Fruit fly (Drosophila melanogaster): ENCODE results near the gene dally.
A peak's percentile ranks its signal among the peaks of the same experiment; 100 is the strongest.

dally gene

dm6 chr3L:8859936-8860335 lies 32.6 kb downstream of the dally start:
- TF ChIP-seq sv (GFP tag; optimal IDR thresholded peaks at IDR 0.05): no peak
- no peak for TF ChIP-seq br (GFP tag; optimal IDR thresholded peaks at IDR 0.05)
- TF ChIP-seq lola (GFP tag; optimal IDR thresholded peaks at IDR 0.05): no peak

dm6 chr3L:8860746-8861145 lies 33.4 kb downstream of the dally start:
- TF ChIP-seq Sp1 (GFP tag; optimal IDR thresholded peaks at IDR 0.05): no peak
- TF ChIP-seq Vsx2 (GFP tag; optimal IDR thresholded peaks at IDR 0.05; ENCODE audit: partially characterized antibody): no peak
- TF ChIP-seq dsf (GFP tag; optimal IDR thresholded peaks at IDR 0.05; ENCODE audit: borderline replicate concordance): no peak
- no peak for TF ChIP-seq pan (optimal IDR thresholded peaks at IDR 0.05)
- no peak for TF ChIP-seq psq (GFP tag; optimal IDR thresholded peaks at IDR 0.05)
- no peak for TF ChIP-seq OdsH (GFP tag; optimal IDR thresholded peaks at IDR 0.05)
- no peak for TF ChIP-seq CG9705 (GFP tag; optimal IDR thresholded peaks at IDR 0.05)
- TF ChIP-seq fru (GFP tag; optimal IDR thresholded peaks at IDR 0.05): no peak
- TF ChIP-seq sage (GFP tag; optimal IDR thresholded peaks at IDR 0.05): no peak
- TF ChIP-seq br (GFP tag; optimal IDR thresholded peaks at IDR 0.05): no peak
- TF ChIP-seq Hr78 (GFP tag; optimal IDR thresholded peaks at IDR 0.05): no peak
- no peak for TF ChIP-seq sv (GFP tag; optimal IDR thresholded peaks at IDR 0.05)
- no peak for TF ChIP-seq foxo (GFP tag; optimal IDR thresholded peaks at IDR 0.05)
- no peak for TF ChIP-seq Hnf4 (GFP tag; optimal IDR thresholded peaks at IDR 0.05)
- no peak for TF ChIP-seq Dfd (GFP tag; optimal IDR thresholded peaks at IDR 0.05)
- no peak for TF ChIP-seq dmrt93B (GFP tag; optimal IDR thresholded peaks at IDR 0.05)

dm6 chr3L:8865185-8865584 lies 37.9 kb downstream of the dally start:
- TF ChIP-seq pan (optimal IDR thresholded peaks at IDR 0.05) (no peak), Jra (GFP tag; optimal IDR thresholded peaks at IDR 0.05) (no peak), sv (GFP tag; optimal IDR thresholded peaks at IDR 0.05) (no peak), Hnf4 (GFP tag; optimal IDR thresholded peaks at IDR 0.05) (no peak), Hr78 (GFP tag; optimal IDR thresholded peaks at IDR 0.05) (no peak), Vsx2 (GFP tag; optimal IDR thresholded peaks at IDR 0.05; ENCODE audit: partially characterized antibody) (no peak), rgr (GFP tag; optimal IDR thresholded peaks at IDR 0.05) (no peak)

- no peak for TF ChIP-seq Vsx2 (GFP tag; optimal IDR thresholded peaks at IDR 0.05; ENCODE audit: partially characterized antibody)
- TF ChIP-seq CrebA (GFP tag; optimal IDR thresholded peaks at IDR 0.05; ENCODE audit: borderline replicate concordance): no peak
- TF ChIP-seq jim (GFP tag; optimal IDR thresholded peaks at IDR 0.05): no peak
- TF ChIP-seq dsf (GFP tag; optimal IDR thresholded peaks at IDR 0.05; ENCODE audit: borderline replicate concordance): no peak
- TF ChIP-seq Jra (GFP tag; optimal IDR thresholded peaks at IDR 0.05): no peak
- TF ChIP-seq GATAd (GFP tag; optimal IDR thresholded peaks at IDR 0.05): no peak
- TF ChIP-seq psq (GFP tag; optimal IDR thresholded peaks at IDR 0.05): no peak
- TF ChIP-seq usp (GFP tag; optimal IDR thresholded peaks at IDR 0.05): no peak
- TF ChIP-seq ey (GFP tag; optimal IDR thresholded peaks at IDR 0.05): no peak
- TF ChIP-seq fru (GFP tag; optimal IDR thresholded peaks at IDR 0.05): no peak
- no peak for TF ChIP-seq h (GFP tag; optimal IDR thresholded peaks at IDR 0.05)
- TF ChIP-seq rgr (GFP tag; optimal IDR thresholded peaks at IDR 0.05): no peak
- TF ChIP-seq lola (GFP tag; optimal IDR thresholded peaks at IDR 0.05): no peak
- no peak for TF ChIP-seq dl (GFP tag; optimal IDR thresholded peaks at IDR 0.05; ENCODE audit: insufficient read depth in 1 of 2, partially characterized antibody in 2 of 2)
- TF ChIP-seq OdsH (GFP tag; optimal IDR thresholded peaks at IDR 0.05): no peak
Measured at dm6 chr3L:8869326-8869725, 42.0 kb downstream of the dally start.

dm6 chr3L:8870547-8870946 lies 43.2 kb downstream of the dally start:
- TF ChIP-seq CG9705 (GFP tag; optimal IDR thresholded peaks at IDR 0.05) (no peak), Dfd (GFP tag; optimal IDR thresholded peaks at IDR 0.05) (no peak), h (GFP tag; optimal IDR thresholded peaks at IDR 0.05) (peak; percentile 18), sv (GFP tag; optimal IDR thresholded peaks at IDR 0.05) (no peak), Hnf4 (GFP tag; optimal IDR thresholded peaks at IDR 0.05) (no peak)

dm6 chr3L:8871017-8871416 lies 43.7 kb downstream of the dally start:
- TF ChIP-seq dsf (GFP tag; optimal IDR thresholded peaks at IDR 0.05; ENCODE audit: borderline replicate concordance) (no peak), Hr83 (GFP tag; optimal IDR thresholded peaks at IDR 0.05; ENCODE audit: poor library complexity, severe bottlenecking) (no peak), Vsx2 (GFP tag; optimal IDR thresholded peaks at IDR 0.05; ENCODE audit: partially characterized antibody) (no peak), ey (GFP tag; optimal IDR thresholded peaks at IDR 0.05) (no peak), dmrt93B (GFP tag; optimal IDR thresholded peaks at IDR 0.05) (no peak), HLH106 (tag; optimal IDR thresholded peaks at IDR 0.05) (no peak), CrebA (GFP tag; optimal IDR thresholded peaks at IDR 0.05; ENCODE audit: borderline replicate concordance) (no peak), Hnf4 (GFP tag; optimal IDR thresholded peaks at IDR 0.05) (no peak), brk (GFP tag; optimal IDR thresholded peaks at IDR 0.05) (no peak), rgr (GFP tag; optimal IDR thresholded peaks at IDR 0.05) (no peak), psq (GFP tag; optimal IDR thresholded peaks at IDR 0.05) (no peak), CG32264 (GFP tag; optimal IDR thresholded peaks at IDR 0.05) (no peak), Mio (GFP tag; optimal IDR thresholded peaks at IDR 0.05) (no peak), jim (GFP tag; optimal IDR thresholded peaks at IDR 0.05) (no peak)
